Worm (Caenorhabditis elegans) whole organism, L3 larva: ENCODE data around the gene Y53F4B.9.

Experiments used
- R02D3.7 ChIP-seq: fragments of 150-350 bp; optimal IDR thresholded peaks from 2 replicates; lab custom pipeline; 2014; ENCODE audit warnings: missing biosample characterization, missing genetic modification characterization
- ZK546.5 ChIP-seq: sonication (generic microtip); optimal IDR thresholded peaks from 2 replicates; lab custom pipeline; 2017; ENCODE audit warnings: missing biosample characterization, missing genetic modification characterization
- aly-2 ChIP-seq: fragments of 150-350 bp; optimal IDR thresholded peaks from 2 replicates; lab custom pipeline; 2014; ENCODE audit warnings: missing biosample characterization, missing genetic modification characterization
- ama-1 ChIP-seq: fragments of 150-350 bp; optimal IDR thresholded peaks from 2 replicates; lab custom pipeline; 2018
- ceh-16 ChIP-seq: sonication (generic microtip); optimal IDR thresholded peaks from 2 replicates; lab custom pipeline; 2017; ENCODE audit warnings: missing biosample characterization, missing genetic modification characterization
- ceh-28 ChIP-seq: fragments of 150-350 bp; optimal IDR thresholded peaks from 2 replicates; lab custom pipeline; 2014; ENCODE audit warnings: missing biosample characterization, missing genetic modification reagents, missing genetic modification characterization
- ceh-82 ChIP-seq: fragments of 150-350 bp; optimal IDR thresholded peaks from 2 replicates; lab custom pipeline; 2014; ENCODE audit warnings: missing biosample characterization, missing genetic modification characterization
- ceh-9 ChIP-seq: sonication (generic microtip); optimal IDR thresholded peaks from 2 replicates; lab custom pipeline; 2018; ENCODE audit warnings: missing biosample characterization, missing genetic modification characterization
- daf-12 ChIP-seq: fragments of 150-350 bp; optimal IDR thresholded peaks from 2 replicates; lab custom pipeline; 2014; ENCODE audit warnings: missing biosample characterization, missing genetic modification reagents, missing genetic modification characterization
- egl-27 ChIP-seq: sonication (generic microtip); optimal IDR thresholded peaks from 4 replicates; lab custom pipeline; 2017; ENCODE audit warnings: missing biosample characterization, missing genetic modification reagents, missing genetic modification characterization
- egl-5 ChIP-seq: fragments of 150-350 bp; optimal IDR thresholded peaks from 2 replicates; lab custom pipeline; 2017; ENCODE audit warnings: missing biosample characterization, missing genetic modification reagents, missing genetic modification characterization, inconsistent platforms
- elt-1 ChIP-seq: fragments of 150-350 bp; optimal IDR thresholded peaks from 2 replicates; lab custom pipeline; 2014; ENCODE audit warnings: missing biosample characterization, missing genetic modification characterization
- elt-2 ChIP-seq: sonication (generic microtip); optimal IDR thresholded peaks from 2 replicates; lab custom pipeline; 2016; ENCODE audit warnings: missing genetic modification reagents, mild to moderate bottlenecking, missing genetic modification characterization, missing compliant biosample characterization
- elt-3 ChIP-seq, 3 experiments: fragments of 150-350 bp in 1 of 3; sonication (generic microtip) in 2 of 3; optimal IDR thresholded peaks; 2 replicates in 2 of 3; 4 replicates in 1 of 3; lab custom pipeline; 2014 to 2017; ENCODE audit warnings: missing biosample characterization in 3 of 3, missing genetic modification characterization in 3 of 3
- eor-1 ChIP-seq, 2 experiments: fragments of 150-350 bp; optimal IDR thresholded peaks; 2 replicates each; lab custom pipeline; 2014 to 2018; ENCODE audit warnings: missing biosample characterization in 2 of 2, missing genetic modification characterization in 2 of 2
- fkh-10 ChIP-seq: sonication (generic microtip); optimal IDR thresholded peaks from 2 replicates; lab custom pipeline; 2017; ENCODE audit warnings: missing biosample characterization, missing genetic modification reagents, missing genetic modification characterization
- fkh-2 ChIP-seq: fragments of 150-350 bp; optimal IDR thresholded peaks from 2 replicates; lab custom pipeline; 2014; ENCODE audit warnings: missing biosample characterization, missing genetic modification reagents, missing genetic modification characterization
- fos-1 ChIP-seq: fragments of 150-350 bp; optimal IDR thresholded peaks from 2 replicates; lab custom pipeline; 2014; ENCODE audit warnings: missing biosample characterization, missing genetic modification characterization
- hmg-11 ChIP-seq: sonication (generic microtip); optimal IDR thresholded peaks from 2 replicates; lab custom pipeline; 2016; ENCODE audit warnings: missing genetic modification characterization, missing compliant biosample characterization
- jun-1 ChIP-seq: fragments of 150-350 bp; optimal IDR thresholded peaks from 2 replicates; lab custom pipeline; 2014; ENCODE audit warnings: missing biosample characterization, missing genetic modification reagents, missing genetic modification characterization
- lin-15B ChIP-seq: fragments of 150-350 bp; optimal IDR thresholded peaks from 2 replicates; lab custom pipeline; 2014; ENCODE audit warnings: missing biosample characterization, missing genetic modification characterization
- lin-39 ChIP-seq: fragments of 150-350 bp; optimal IDR thresholded peaks from 2 replicates; lab custom pipeline; 2018; ENCODE audit warnings: missing biosample characterization, missing genetic modification reagents, missing genetic modification characterization
- lsy-12 ChIP-seq: sonication (generic microtip); optimal IDR thresholded peaks from 2 replicates; lab custom pipeline; 2016; ENCODE audit warnings: mild to moderate bottlenecking, missing genetic modification characterization, missing compliant biosample characterization
- mdl-1 ChIP-seq: fragments of 150-350 bp; optimal IDR thresholded peaks from 2 replicates; lab custom pipeline; 2014; ENCODE audit warnings: missing biosample characterization, missing genetic modification characterization
- mml-1 ChIP-seq: fragments of 150-350 bp; sonication (generic microtip); optimal IDR thresholded peaks from 3 replicates; lab custom pipeline; 2014; ENCODE audit warnings: missing biosample characterization, missing genetic modification characterization
- nfya-1 ChIP-seq: sonication (generic microtip); optimal IDR thresholded peaks from 2 replicates; lab custom pipeline; 2017; ENCODE audit warnings: missing genetic modification characterization, mild to moderate bottlenecking, missing compliant biosample characterization, antibody characterized with exemption, moderate library complexity; ENCODE audit not compliant: insufficient read depth
- nhr-11 ChIP-seq: fragments of 150-350 bp; optimal IDR thresholded peaks from 2 replicates; lab custom pipeline; 2014; ENCODE audit warnings: missing biosample characterization, missing genetic modification characterization
- nhr-12 ChIP-seq: fragments of 150-350 bp; optimal IDR thresholded peaks from 2 replicates; lab custom pipeline; 2014; ENCODE audit warnings: missing biosample characterization, missing genetic modification characterization
- nhr-23 ChIP-seq: fragments of 150-350 bp; optimal IDR thresholded peaks from 2 replicates; lab custom pipeline; 2014; ENCODE audit warnings: missing biosample characterization, missing genetic modification reagents, missing genetic modification characterization
- nhr-237 ChIP-seq: fragments of 150-350 bp; optimal IDR thresholded peaks from 2 replicates; lab custom pipeline; 2014; ENCODE audit warnings: missing biosample characterization, missing genetic modification characterization
- nhr-25 ChIP-seq: sonication (generic microtip); optimal IDR thresholded peaks from 2 replicates; lab custom pipeline; 2017; ENCODE audit warnings: missing biosample characterization, missing genetic modification characterization
- nhr-28 ChIP-seq: fragments of 150-350 bp; optimal IDR thresholded peaks from 2 replicates; lab custom pipeline; 2014; ENCODE audit warnings: missing biosample characterization, missing genetic modification characterization
- nhr-43 ChIP-seq: sonication (generic microtip); optimal IDR thresholded peaks from 2 replicates; lab custom pipeline; 2016; ENCODE audit warnings: mild to moderate bottlenecking, missing genetic modification characterization, missing compliant biosample characterization; ENCODE audit not compliant: poor library complexity, severe bottlenecking
- nhr-67 ChIP-seq: fragments of 150-350 bp; optimal IDR thresholded peaks from 2 replicates; lab custom pipeline; 2014; ENCODE audit warnings: missing biosample characterization, missing genetic modification characterization
- nhr-76 ChIP-seq: fragments of 150-350 bp; sonication (generic microtip); optimal IDR thresholded peaks from 5 replicates; lab custom pipeline; 2014; ENCODE audit warnings: missing biosample characterization, missing genetic modification characterization
- nhr-77 ChIP-seq: fragments of 150-350 bp; optimal IDR thresholded peaks from 2 replicates; lab custom pipeline; 2014; ENCODE audit warnings: missing biosample characterization, missing genetic modification characterization
- pha-4 ChIP-seq: fragments of 150-350 bp; optimal IDR thresholded peaks from 2 replicates; lab custom pipeline; 2014; ENCODE audit warnings: missing biosample characterization, missing genetic modification reagents, missing genetic modification characterization
- pqm-1 ChIP-seq: fragments of 150-350 bp; optimal IDR thresholded peaks from 2 replicates; lab custom pipeline; 2017; ENCODE audit warnings: missing biosample characterization, missing genetic modification characterization, inconsistent platforms
- sea-2 ChIP-seq: fragments of 150-350 bp; sonication (generic microtip); optimal IDR thresholded peaks from 4 replicates; lab custom pipeline; 2014; ENCODE audit warnings: missing biosample characterization, missing genetic modification reagents, missing genetic modification characterization
- skn-1 ChIP-seq: fragments of 150-350 bp; optimal IDR thresholded peaks from 2 replicates; lab custom pipeline; 2014; ENCODE audit warnings: missing biosample characterization, missing genetic modification characterization
- snpc-4 ChIP-seq: fragments of 150-350 bp; optimal IDR thresholded peaks from 2 replicates; lab custom pipeline; 2014; ENCODE audit warnings: missing biosample characterization, missing genetic modification characterization
- tbx-2 ChIP-seq: sonication (generic microtip); optimal IDR thresholded peaks from 2 replicates; lab custom pipeline; 2016; ENCODE audit warnings: mild to moderate bottlenecking, missing genetic modification characterization, missing compliant biosample characterization
- unc-39 ChIP-seq: sonication (generic microtip); optimal IDR thresholded peaks from 4 replicates; lab custom pipeline; 2017; ENCODE audit warnings: missing biosample characterization, missing genetic modification characterization
- unc-62 ChIP-seq: fragments of 150-350 bp; sonication (generic microtip); optimal IDR thresholded peaks from 4 replicates; lab custom pipeline; 2014; ENCODE audit warnings: missing biosample characterization, missing genetic modification reagents, missing genetic modification characterization
- zag-1 ChIP-seq: fragments of 150-350 bp; optimal IDR thresholded peaks from 2 replicates; lab custom pipeline; 2014; ENCODE audit warnings: missing biosample characterization, missing genetic modification characterization
- ztf-11 ChIP-seq: fragments of 150-350 bp; optimal IDR thresholded peaks from 2 replicates; lab custom pipeline; 2014; ENCODE audit warnings: missing biosample characterization, missing genetic modification characterization
- ztf-4 ChIP-seq: fragments of 150-350 bp; optimal IDR thresholded peaks from 2 replicates; lab custom pipeline; 2014; ENCODE audit warnings: missing biosample characterization, missing genetic modification characterization

The Y53F4B.9 gene

DNA sequence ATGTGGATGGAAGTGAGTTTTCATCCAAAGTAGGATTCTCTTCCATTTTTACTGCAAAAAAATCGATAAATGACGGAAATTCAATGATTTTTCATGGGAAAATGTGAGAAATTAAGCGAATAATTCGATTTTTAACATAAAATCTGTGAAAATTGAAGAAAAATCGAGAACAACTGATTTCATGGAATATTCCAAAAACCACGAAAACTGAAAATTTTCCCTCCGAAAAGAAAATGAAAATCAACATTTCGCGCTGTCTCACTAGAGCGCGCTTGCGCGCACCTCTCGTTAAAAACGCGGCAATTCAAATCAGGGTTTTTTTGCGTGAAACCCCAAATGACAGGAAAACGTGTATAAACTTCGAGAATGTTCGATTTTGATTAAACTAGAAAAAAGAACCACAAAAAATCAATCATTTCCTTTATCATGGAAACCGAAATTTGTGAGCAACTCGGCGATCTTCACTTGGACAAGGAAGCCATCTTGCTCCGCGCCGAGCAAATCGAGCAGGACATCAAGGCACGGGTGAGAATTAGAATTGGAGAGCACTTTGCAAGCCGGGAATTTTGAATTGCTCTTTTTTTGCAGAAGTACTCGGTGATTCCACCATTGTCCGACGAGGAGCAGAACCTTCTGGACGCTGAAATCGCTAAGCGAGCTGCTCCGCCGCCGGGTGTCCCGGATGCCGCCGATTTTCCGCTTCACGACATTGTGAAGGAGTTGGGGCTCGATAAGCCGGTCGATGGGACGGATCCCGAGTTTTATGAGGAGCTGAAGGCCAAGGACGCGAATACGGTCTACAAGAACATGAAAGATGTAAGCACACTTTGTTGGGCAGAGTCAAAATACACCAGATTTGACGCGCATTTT lies at the start of gene Y53F4B.9, which contains the start of gene Y53F4B.11:
Gene Y53F4B.9 (minus strand): TSS at position 51 of the 870 bp plus-strand sequence.
Gene Y53F4B.11 (plus strand): TSS at position 383 of the 870 bp plus-strand sequence.
- TF ChIP-seq tbx-2 (tag; lab: Kevin White, UChicago) (no peak), ama-1 (peak; percentile 16), lsy-12 (tag; lab: Kevin White, UChicago) (peak; percentile 26), nhr-12 (no peak), sea-2 (GFP tag; lab: Kevin White, UChicago) (no peak), unc-62 (GFP tag; lab: Kevin White, UChicago) (no peak), nhr-67 (tag; lab: Kevin White, UChicago) (no peak), fkh-10 (GFP tag; lab: Kevin White, UChicago) (no peak), ceh-28 (tag; lab: Kevin White, UChicago) (peak; percentile 59), nhr-28 (tag; lab: Kevin White, UChicago) (no peak), ZK546.5 (tag; lab: Kevin White, UChicago) (no peak), ceh-16 (tag; lab: Kevin White, UChicago) (no peak), snpc-4 (tag; lab: Kevin White, UChicago) (peak; percentile 85), nhr-25 (tag; lab: Kevin White, UChicago) (peak; percentile 59), nhr-23 (peak; percentile 73), mml-1 (tag; lab: Kevin White, UChicago) (no peak), hmg-11 (tag; lab: Kevin White, UChicago) (peak; percentile 45), lin-15B (tag; lab: Kevin White, UChicago) (peak; percentile 93), nhr-43 (tag; lab: Kevin White, UChicago) (no peak), nhr-11 (tag; lab: Kevin White, UChicago) (no peak), lin-39 (tag; lab: Kevin White, UChicago) (peak; percentile 77), ceh-82 (tag; lab: Kevin White, UChicago) (peak; percentile 47), fkh-2 (tag; lab: Kevin White, UChicago) (no peak), pha-4 (tag; lab: Kevin White, UChicago) (peak; percentile 88), eor-1 (tag; optimal IDR thresholded peaks at IDR 0.05; lab: Kevin White, UChicago) (no peak), egl-5 (peak; percentile 55), R02D3.7 (tag; lab: Kevin White, UChicago) (peak; percentile 62), nhr-237 (tag; lab: Kevin White, UChicago) (no peak), aly-2 (tag; lab: Kevin White, UChicago) (no peak), pqm-1 (tag; lab: Kevin White, UChicago) (peak; percentile 44), zag-1 (tag; lab: Kevin White, UChicago) (no peak), ztf-4 (no peak), nhr-76 (tag; lab: Kevin White, UChicago) (no peak), elt-3 (tag; optimal IDR thresholded peaks at IDR 0.05; lab: Kevin White, UChicago) (no peak), elt-2 (tag; lab: Kevin White, UChicago) (peak; percentile 18), ztf-11 (tag; lab: Kevin White, UChicago) (no peak), jun-1 (tag; lab: Kevin White, UChicago) (peak; percentile 42), fos-1 (tag; lab: Kevin White, UChicago) (no peak), egl-27 (no peak), elt-1 (tag; lab: Kevin White, UChicago) (no peak), nfya-1 (tag; lab: Kevin White, UChicago) (peak; percentile 88), mdl-1 (no peak), nhr-77 (peak; percentile 61), unc-39 (tag; lab: Kevin White, UChicago) (no peak), daf-12 (no peak), skn-1 (tag; lab: Kevin White, UChicago) (peak; percentile 31), ceh-9 (tag; lab: Kevin White, UChicago) (no peak)
- TF ChIP-seq, all 47 proteins: peak for 19
